Worm (Caenorhabditis elegans) whole organism, early embryonic: Measurements from ENCODE around the gene best-19.

ENCODE experiments used
- ama-1 ChIP-seq: fragments of 150-350 bp; optimal IDR thresholded peaks from 2 replicates; lab custom pipeline; 2014
- ceh-36 ChIP-seq: sonication (generic microtip); optimal IDR thresholded peaks from 2 replicates; lab custom pipeline; 2016; ENCODE audit warnings: missing genetic modification characterization, inconsistent platforms, missing compliant biosample characterization
- ets-7 ChIP-seq: sonication (generic microtip); optimal IDR thresholded peaks from 2 replicates; lab custom pipeline; 2016; ENCODE audit warnings: missing genotype, missing genetic modification characterization, missing compliant biosample characterization
- flt-1 ChIP-seq: fragments of 200-800 bp; sonication (Bioruptor generic); IDR thresholded peaks from 2 replicates; pipeline ENCODE4 v1.3.6; 2022; ENCODE audit warnings: missing genetic modification characterization, missing compliant biosample characterization
- hmbx-1 ChIP-seq: sonication (generic microtip); optimal IDR thresholded peaks from 2 replicates; lab custom pipeline; 2016; ENCODE audit warnings: mild to moderate bottlenecking, missing genetic modification characterization, missing compliant biosample characterization
- scrt-1 ChIP-seq: fragments of 200-800 bp; sonication (Bioruptor generic); IDR thresholded peaks from 2 replicates; pipeline ENCODE4 v1.3.6; 2022; ENCODE audit warnings: missing genetic modification characterization, missing compliant biosample characterization

ce11 chrIV:278284-278683 lies 5.2 kb upstream of the best-19 start:
- TF ChIP-seq ceh-36 (no peak), ets-7 (tag; lab: Kevin White, UChicago) (no peak), ama-1 (lab: Kevin White, UChicago) (no peak), scrt-1 (no peak), hmbx-1 (tag; lab: Kevin White, UChicago) (no peak), flt-1 (GFP tag; lab: Robert Waterston, UW) (no peak)
